1 fruit fly cellular context compared by ENCODE assay signal in the genomic region with DNA sequence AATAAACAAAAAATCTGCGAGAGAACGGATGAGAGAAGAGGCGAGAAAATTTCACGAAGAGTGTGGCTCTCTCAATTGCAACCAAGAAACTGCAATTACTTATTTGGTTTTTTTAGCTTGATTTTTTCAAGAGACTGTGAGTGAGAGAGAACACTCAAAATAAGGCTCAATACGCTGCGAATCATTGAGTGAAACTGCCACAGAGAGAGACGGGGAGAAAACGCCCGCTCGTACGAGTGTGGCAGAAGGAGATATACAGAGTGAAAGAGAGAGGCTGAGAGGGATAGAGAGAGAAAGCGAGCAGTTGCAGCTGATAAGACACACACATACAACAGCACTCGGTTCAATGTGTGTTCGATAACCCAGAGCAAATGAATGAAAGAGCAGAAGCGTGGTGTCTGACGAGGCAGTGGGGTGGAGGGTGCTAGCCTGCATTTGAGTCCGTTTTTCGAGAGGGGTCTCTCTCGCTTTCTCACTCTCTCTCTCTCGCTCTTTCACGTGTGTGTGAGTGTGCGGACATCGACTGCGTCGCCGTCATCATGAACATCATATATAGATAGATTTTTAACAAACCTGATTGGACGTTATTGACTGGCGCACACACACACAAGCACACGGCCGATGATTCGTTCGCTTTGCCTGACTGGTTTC.
TF ChIP-seq lines count a peak whose summit lies in the region.

No protein-coding gene starts in this region.

TF ChIP-seq in whole organism, embryonic, 481 proteins besides CTCF, POLR2A, EP300 and RAD21 (continued from another document):
- TF ChIP-seq CG2199 (GFP tag; IDR thresholded peaks at IDR 0.05; lab: Robert Waterston, UW) (0 out of 3 replicates have a peak, but pooled peaks have one; percentile 68), Deaf1 (tag; optimal IDR thresholded peaks at IDR 0.05; lab: Kevin White, UChicago) (peak; percentile 80), Bgb (GFP tag; IDR thresholded peaks at IDR 0.05; lab: Robert Waterston, UW; ENCODE audit: partially characterized antibody) (peak; percentile 68; the same call in 1 of the 2 replicates), HmgD (GFP tag; optimal IDR thresholded peaks at IDR 0.05; lab: Kevin White, UChicago) (peak; percentile 8), dimm (GFP tag; IDR thresholded peaks at IDR 0.05; lab: Robert Waterston, UW) (no peak), ham (GFP tag; IDR thresholded peaks at IDR 0.05; lab: Robert Waterston, UW) (no peak), sna (GFP tag; IDR thresholded peaks at IDR 0.05; lab: Robert Waterston, UW; ENCODE audit: partially characterized antibody) (0 out of 2 replicates have a peak, but pooled peaks have one; percentile 11), Aef1 (GFP tag; IDR thresholded peaks at IDR 0.05; lab: Robert Waterston, UW) (no peak), zen2 (GFP tag; IDR thresholded peaks at IDR 0.05; lab: Robert Waterston, UW; ENCODE audit: partially characterized antibody) (peak; percentile 41; the same call in 1 of the 3 replicates), Nf-YB (GFP tag; optimal IDR thresholded peaks at IDR 0.05; lab: Kevin White, UChicago) (peak; percentile 98), CG2129 (GFP tag; IDR thresholded peaks at IDR 0.05; lab: Robert Waterston, UW; ENCODE audit: partially characterized antibody) (no peak), CG11085 (GFP tag; IDR thresholded peaks at IDR 0.05; lab: Robert Waterston, UW) (no peak), tll (GFP tag; optimal IDR thresholded peaks at IDR 0.05; lab: Kevin White, UChicago) (peak in 1 of 2 experiments; percentile 72), Nf-YC (tag; optimal IDR thresholded peaks at IDR 0.05; lab: Kevin White, UChicago) (peak; percentile 97), bsh (GFP tag; optimal IDR thresholded peaks at IDR 0.05; lab: Kevin White, UChicago) (peak in 1 of 2 experiments; percentile 58), CG15601 (tag; optimal IDR thresholded peaks at IDR 0.05; lab: Kevin White, UChicago) (no peak), sisA (GFP tag; IDR thresholded peaks at IDR 0.05; lab: Robert Waterston, UW) (no peak), yki (optimal IDR thresholded peaks at IDR 0.05; lab: Kevin White, UChicago) (peak; percentile 80), CG8478 (optimal IDR thresholded peaks at IDR 0.05; lab: Kevin White, UChicago) (peak; percentile 97), CG6813 (GFP tag; optimal IDR thresholded peaks at IDR 0.05; lab: Kevin White, UChicago) (no peak), CG34224 (GFP tag; IDR thresholded peaks at IDR 0.05; lab: Robert Waterston, UW; ENCODE audit: partially characterized antibody) (peak; percentile 32; the same call in 1 of the 3 replicates), Dbx (GFP tag; IDR thresholded peaks at IDR 0.05; lab: Robert Waterston, UW) (no peak), gcm (GFP tag; optimal IDR thresholded peaks at IDR 0.05; lab: Kevin White, UChicago) (peak; percentile 6), insv (GFP tag; optimal IDR thresholded peaks at IDR 0.05; lab: Kevin White, UChicago) (peak in 1 of 2 experiments; percentile 44), Drgx (GFP tag; IDR thresholded peaks at IDR 0.05; lab: Robert Waterston, UW) (peak; percentile 42)
